Worm (Caenorhabditis elegans) whole organism, L4/young adult: ENCODE measurements around the gene bath-26.

Experiments used
- W03F9.2 ChIP-seq: fragments of 150-350 bp; optimal IDR thresholded peaks from 2 replicates; lab custom pipeline; 2014; ENCODE audit warnings: missing biosample characterization, missing genetic modification characterization
- dao-5 ChIP-seq: sonication (generic microtip); optimal IDR thresholded peaks from 2 replicates; lab custom pipeline; 2016; ENCODE audit warnings: missing genotype, missing genetic modification characterization, moderate library complexity, missing compliant biosample characterization
- him-1 ChIP-seq: sonication (generic microtip); optimal IDR thresholded peaks from 2 replicates; lab custom pipeline; 2016; ENCODE audit warnings: missing genotype, missing genetic modification reagents, missing genetic modification characterization, missing compliant biosample characterization

DNA sequence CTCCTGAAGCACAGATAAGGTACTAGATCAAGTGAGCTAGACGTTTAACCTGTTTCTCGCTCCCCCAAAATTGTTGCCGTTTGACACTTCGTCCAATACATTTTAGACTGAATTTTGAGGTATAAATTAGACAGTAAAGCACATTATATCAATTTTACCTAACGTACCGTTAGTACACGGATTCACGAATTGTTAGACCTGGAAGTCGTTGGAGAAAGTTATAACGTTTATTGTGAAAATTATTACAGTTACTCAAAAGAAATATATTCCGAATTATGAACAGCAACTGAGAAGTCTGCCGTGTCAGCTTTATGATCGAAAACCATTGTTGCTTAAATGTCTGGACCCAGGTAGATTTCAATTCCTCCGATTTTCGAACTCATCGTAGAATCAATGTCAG is 39.7 kb downstream of the bath-26 start:
- no peak for TF ChIP-seq dao-5 (tag; lab: Kevin White, UChicago)
- no peak for TF ChIP-seq him-1 (tag; lab: Kevin White, UChicago)
- no peak for TF ChIP-seq W03F9.2 (tag; lab: Kevin White, UChicago)
